Fruit fly (Drosophila melanogaster): ENCODE results near the gene CG43115.

DNA sequence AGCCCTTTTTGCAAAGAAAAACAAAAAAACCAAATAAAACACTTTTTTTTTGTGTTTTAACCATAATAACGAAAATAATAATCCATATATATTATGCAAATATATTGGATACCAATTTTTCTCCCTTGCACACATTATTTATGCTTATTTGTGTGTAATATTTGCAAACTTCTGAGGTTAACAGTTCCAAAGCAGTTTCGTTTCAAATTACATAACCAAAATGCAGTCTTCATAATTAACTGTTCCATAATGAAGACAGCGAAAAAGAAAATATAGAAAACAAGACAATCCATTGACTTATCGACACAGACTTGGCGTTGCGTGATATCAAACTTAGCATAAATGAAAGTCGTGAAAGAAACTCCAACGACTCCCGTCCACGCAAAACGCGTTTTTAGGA is 9.4 kb upstream of the CG43115 start:
- TF ChIP-seq Myc (optimal IDR thresholded peaks at IDR 0.05) (no peak), ttk (optimal IDR thresholded peaks at IDR 0.05) (no peak)

Measured in Kc167 (cell line).